Worm (Caenorhabditis elegans) whole organism, L3 larva: ENCODE measurements around the gene F59A2.5.
A peak's percentile ranks its signal among the peaks of the same experiment; 100 is the strongest.

Experiments used
- R02D3.7 ChIP-seq: fragments of 150-350 bp; optimal IDR thresholded peaks from 2 replicates; lab custom pipeline; 2014; ENCODE audit warnings: missing biosample characterization, missing genetic modification characterization
- ZK546.5 ChIP-seq: sonication (generic microtip); optimal IDR thresholded peaks from 2 replicates; lab custom pipeline; 2017; ENCODE audit warnings: missing biosample characterization, missing genetic modification characterization
- aly-2 ChIP-seq: fragments of 150-350 bp; optimal IDR thresholded peaks from 2 replicates; lab custom pipeline; 2014; ENCODE audit warnings: missing biosample characterization, missing genetic modification characterization
- ama-1 ChIP-seq: fragments of 150-350 bp; optimal IDR thresholded peaks from 2 replicates; lab custom pipeline; 2018
- ceh-16 ChIP-seq: sonication (generic microtip); optimal IDR thresholded peaks from 2 replicates; lab custom pipeline; 2017; ENCODE audit warnings: missing biosample characterization, missing genetic modification characterization
- ceh-28 ChIP-seq: fragments of 150-350 bp; optimal IDR thresholded peaks from 2 replicates; lab custom pipeline; 2014; ENCODE audit warnings: missing biosample characterization, missing genetic modification reagents, missing genetic modification characterization
- ceh-82 ChIP-seq: fragments of 150-350 bp; optimal IDR thresholded peaks from 2 replicates; lab custom pipeline; 2014; ENCODE audit warnings: missing biosample characterization, missing genetic modification characterization
- ceh-9 ChIP-seq: sonication (generic microtip); optimal IDR thresholded peaks from 2 replicates; lab custom pipeline; 2018; ENCODE audit warnings: missing biosample characterization, missing genetic modification characterization
- daf-12 ChIP-seq: fragments of 150-350 bp; optimal IDR thresholded peaks from 2 replicates; lab custom pipeline; 2014; ENCODE audit warnings: missing biosample characterization, missing genetic modification reagents, missing genetic modification characterization
- egl-5 ChIP-seq: fragments of 150-350 bp; optimal IDR thresholded peaks from 2 replicates; lab custom pipeline; 2017; ENCODE audit warnings: missing biosample characterization, missing genetic modification reagents, missing genetic modification characterization, inconsistent platforms
- elt-1 ChIP-seq: fragments of 150-350 bp; optimal IDR thresholded peaks from 2 replicates; lab custom pipeline; 2014; ENCODE audit warnings: missing biosample characterization, missing genetic modification characterization
- elt-2 ChIP-seq: sonication (generic microtip); optimal IDR thresholded peaks from 2 replicates; lab custom pipeline; 2016; ENCODE audit warnings: missing genetic modification reagents, mild to moderate bottlenecking, missing genetic modification characterization, missing compliant biosample characterization
- elt-3 ChIP-seq, 3 experiments: fragments of 150-350 bp in 1 of 3; sonication (generic microtip) in 2 of 3; optimal IDR thresholded peaks; 2 replicates in 2 of 3; 4 replicates in 1 of 3; lab custom pipeline; 2014 to 2017; ENCODE audit warnings: missing biosample characterization in 3 of 3, missing genetic modification characterization in 3 of 3
- eor-1 ChIP-seq, 2 experiments: fragments of 150-350 bp; optimal IDR thresholded peaks; 2 replicates each; lab custom pipeline; 2014 to 2018; ENCODE audit warnings: missing biosample characterization in 2 of 2, missing genetic modification characterization in 2 of 2
- fkh-10 ChIP-seq: sonication (generic microtip); optimal IDR thresholded peaks from 2 replicates; lab custom pipeline; 2017; ENCODE audit warnings: missing biosample characterization, missing genetic modification reagents, missing genetic modification characterization
- fkh-2 ChIP-seq: fragments of 150-350 bp; optimal IDR thresholded peaks from 2 replicates; lab custom pipeline; 2014; ENCODE audit warnings: missing biosample characterization, missing genetic modification reagents, missing genetic modification characterization
- fos-1 ChIP-seq: fragments of 150-350 bp; optimal IDR thresholded peaks from 2 replicates; lab custom pipeline; 2014; ENCODE audit warnings: missing biosample characterization, missing genetic modification characterization
- hmg-11 ChIP-seq: sonication (generic microtip); optimal IDR thresholded peaks from 2 replicates; lab custom pipeline; 2016; ENCODE audit warnings: missing genetic modification characterization, missing compliant biosample characterization
- jun-1 ChIP-seq: fragments of 150-350 bp; optimal IDR thresholded peaks from 2 replicates; lab custom pipeline; 2014; ENCODE audit warnings: missing biosample characterization, missing genetic modification reagents, missing genetic modification characterization
- lin-15B ChIP-seq: fragments of 150-350 bp; optimal IDR thresholded peaks from 2 replicates; lab custom pipeline; 2014; ENCODE audit warnings: missing biosample characterization, missing genetic modification characterization
- lin-39 ChIP-seq: fragments of 150-350 bp; optimal IDR thresholded peaks from 2 replicates; lab custom pipeline; 2018; ENCODE audit warnings: missing biosample characterization, missing genetic modification reagents, missing genetic modification characterization
- lsy-12 ChIP-seq: sonication (generic microtip); optimal IDR thresholded peaks from 2 replicates; lab custom pipeline; 2016; ENCODE audit warnings: mild to moderate bottlenecking, missing genetic modification characterization, missing compliant biosample characterization
- mdl-1 ChIP-seq: fragments of 150-350 bp; optimal IDR thresholded peaks from 2 replicates; lab custom pipeline; 2014; ENCODE audit warnings: missing biosample characterization, missing genetic modification characterization
- mml-1 ChIP-seq: fragments of 150-350 bp; sonication (generic microtip); optimal IDR thresholded peaks from 3 replicates; lab custom pipeline; 2014; ENCODE audit warnings: missing biosample characterization, missing genetic modification characterization
- nfya-1 ChIP-seq: sonication (generic microtip); optimal IDR thresholded peaks from 2 replicates; lab custom pipeline; 2017; ENCODE audit warnings: missing genetic modification characterization, mild to moderate bottlenecking, missing compliant biosample characterization, antibody characterized with exemption, moderate library complexity; ENCODE audit not compliant: insufficient read depth
- nhr-11 ChIP-seq: fragments of 150-350 bp; optimal IDR thresholded peaks from 2 replicates; lab custom pipeline; 2014; ENCODE audit warnings: missing biosample characterization, missing genetic modification characterization
- nhr-12 ChIP-seq: fragments of 150-350 bp; optimal IDR thresholded peaks from 2 replicates; lab custom pipeline; 2014; ENCODE audit warnings: missing biosample characterization, missing genetic modification characterization
- nhr-23 ChIP-seq: fragments of 150-350 bp; optimal IDR thresholded peaks from 2 replicates; lab custom pipeline; 2014; ENCODE audit warnings: missing biosample characterization, missing genetic modification reagents, missing genetic modification characterization
- nhr-237 ChIP-seq: fragments of 150-350 bp; optimal IDR thresholded peaks from 2 replicates; lab custom pipeline; 2014; ENCODE audit warnings: missing biosample characterization, missing genetic modification characterization
- nhr-25 ChIP-seq: sonication (generic microtip); optimal IDR thresholded peaks from 2 replicates; lab custom pipeline; 2017; ENCODE audit warnings: missing biosample characterization, missing genetic modification characterization
- nhr-28 ChIP-seq: fragments of 150-350 bp; optimal IDR thresholded peaks from 2 replicates; lab custom pipeline; 2014; ENCODE audit warnings: missing biosample characterization, missing genetic modification characterization
- nhr-43 ChIP-seq: sonication (generic microtip); optimal IDR thresholded peaks from 2 replicates; lab custom pipeline; 2016; ENCODE audit warnings: mild to moderate bottlenecking, missing genetic modification characterization, missing compliant biosample characterization; ENCODE audit not compliant: poor library complexity, severe bottlenecking
- nhr-67 ChIP-seq: fragments of 150-350 bp; optimal IDR thresholded peaks from 2 replicates; lab custom pipeline; 2014; ENCODE audit warnings: missing biosample characterization, missing genetic modification characterization
- nhr-76 ChIP-seq: fragments of 150-350 bp; sonication (generic microtip); optimal IDR thresholded peaks from 5 replicates; lab custom pipeline; 2014; ENCODE audit warnings: missing biosample characterization, missing genetic modification characterization
- nhr-77 ChIP-seq: fragments of 150-350 bp; optimal IDR thresholded peaks from 2 replicates; lab custom pipeline; 2014; ENCODE audit warnings: missing biosample characterization, missing genetic modification characterization
- pha-4 ChIP-seq: fragments of 150-350 bp; optimal IDR thresholded peaks from 2 replicates; lab custom pipeline; 2014; ENCODE audit warnings: missing biosample characterization, missing genetic modification reagents, missing genetic modification characterization
- pqm-1 ChIP-seq: fragments of 150-350 bp; optimal IDR thresholded peaks from 2 replicates; lab custom pipeline; 2017; ENCODE audit warnings: missing biosample characterization, missing genetic modification characterization, inconsistent platforms
- sea-2 ChIP-seq: fragments of 150-350 bp; sonication (generic microtip); optimal IDR thresholded peaks from 4 replicates; lab custom pipeline; 2014; ENCODE audit warnings: missing biosample characterization, missing genetic modification reagents, missing genetic modification characterization
- skn-1 ChIP-seq: fragments of 150-350 bp; optimal IDR thresholded peaks from 2 replicates; lab custom pipeline; 2014; ENCODE audit warnings: missing biosample characterization, missing genetic modification characterization
- snpc-4 ChIP-seq: fragments of 150-350 bp; optimal IDR thresholded peaks from 2 replicates; lab custom pipeline; 2014; ENCODE audit warnings: missing biosample characterization, missing genetic modification characterization
- tbx-2 ChIP-seq: sonication (generic microtip); optimal IDR thresholded peaks from 2 replicates; lab custom pipeline; 2016; ENCODE audit warnings: mild to moderate bottlenecking, missing genetic modification characterization, missing compliant biosample characterization
- unc-39 ChIP-seq: sonication (generic microtip); optimal IDR thresholded peaks from 4 replicates; lab custom pipeline; 2017; ENCODE audit warnings: missing biosample characterization, missing genetic modification characterization
- unc-62 ChIP-seq: fragments of 150-350 bp; sonication (generic microtip); optimal IDR thresholded peaks from 4 replicates; lab custom pipeline; 2014; ENCODE audit warnings: missing biosample characterization, missing genetic modification reagents, missing genetic modification characterization
- zag-1 ChIP-seq: fragments of 150-350 bp; optimal IDR thresholded peaks from 2 replicates; lab custom pipeline; 2014; ENCODE audit warnings: missing biosample characterization, missing genetic modification characterization
- ztf-11 ChIP-seq: fragments of 150-350 bp; optimal IDR thresholded peaks from 2 replicates; lab custom pipeline; 2014; ENCODE audit warnings: missing biosample characterization, missing genetic modification characterization
- ztf-4 ChIP-seq: fragments of 150-350 bp; optimal IDR thresholded peaks from 2 replicates; lab custom pipeline; 2014; ENCODE audit warnings: missing biosample characterization, missing genetic modification characterization

F59A2.5 gene

ce11 chrIII:3429761-3430160, 25.1 kb downstream of the F59A2.5 start:
- TF ChIP-seq ztf-4 (tag; lab: Kevin White, UChicago) (no peak), ceh-28 (tag; lab: Kevin White, UChicago) (peak; percentile 76)
- TF ChIP-seq, all 47 proteins: peak for 1

ce11 chrIII:3430667-3431066, 26.0 kb downstream of the F59A2.5 start:
- TF ChIP-seq nhr-12 (no peak), ceh-28 (tag; lab: Kevin White, UChicago) (peak; percentile 67)

ce11 chrIII:3431385-3431784, 26.7 kb downstream of the F59A2.5 start, which contains the start of gene K01A11.1:
Gene K01A11.1 (minus strand): TSS chrIII:3431485.
- no peak for TF ChIP-seq nhr-12
- TF ChIP-seq nhr-23 = no peak
- TF ChIP-seq ceh-16 (tag; lab: Kevin White, UChicago) = no peak
- no peak for TF ChIP-seq ztf-4 (tag; lab: Kevin White, UChicago)
- no peak for TF ChIP-seq elt-1 (tag; lab: Kevin White, UChicago)
- no peak for TF ChIP-seq ceh-28 (tag; lab: Kevin White, UChicago)
- no peak for TF ChIP-seq unc-62 (GFP tag; lab: Kevin White, UChicago)
- no peak for TF ChIP-seq snpc-4 (tag; lab: Kevin White, UChicago)
- TF ChIP-seq unc-39 (tag; lab: Kevin White, UChicago) = no peak
- TF ChIP-seq fkh-2 (tag; lab: Kevin White, UChicago) = no peak
- TF ChIP-seq aly-2 (tag; lab: Kevin White, UChicago) = no peak
- no peak for TF ChIP-seq nhr-76 (tag; lab: Kevin White, UChicago)
- TF ChIP-seq zag-1 (tag; lab: Kevin White, UChicago) = no peak
- no peak for TF ChIP-seq pha-4 (tag; lab: Kevin White, UChicago)
- TF ChIP-seq skn-1 (tag; lab: Kevin White, UChicago) = no peak

ce11 chrIII:3435152-3435551, 30.5 kb downstream of the F59A2.5 start:
- TF ChIP-seq nhr-43 (peak; percentile 61), ceh-9 (tag; lab: Kevin White, UChicago) (no peak), jun-1 (tag; lab: Kevin White, UChicago) (no peak), nhr-25 (tag; lab: Kevin White, UChicago) (no peak), lin-15B (tag; lab: Kevin White, UChicago) (no peak), elt-3 (tag; optimal IDR thresholded peaks at IDR 0.05; lab: Kevin White, UChicago) (peak; percentile 4 to 89 (median 28)), nhr-28 (tag; lab: Kevin White, UChicago) (no peak), nhr-237 (tag; lab: Kevin White, UChicago) (no peak), lsy-12 (tag; lab: Kevin White, UChicago) (no peak), aly-2 (tag; lab: Kevin White, UChicago) (no peak), pha-4 (tag; lab: Kevin White, UChicago) (no peak), unc-62 (GFP tag; lab: Kevin White, UChicago) (no peak), ama-1 (lab: Kevin White, UChicago) (no peak), fkh-2 (tag; lab: Kevin White, UChicago) (no peak), zag-1 (tag; lab: Kevin White, UChicago) (no peak), pqm-1 (tag; lab: Kevin White, UChicago) (peak; percentile 23), egl-5 (tag; lab: Kevin White, UChicago) (no peak), ceh-16 (tag; lab: Kevin White, UChicago) (no peak), nhr-23 (peak; percentile 88), nfya-1 (tag; lab: Kevin White, UChicago) (no peak), ztf-4 (tag; lab: Kevin White, UChicago) (no peak), eor-1 (tag; optimal IDR thresholded peaks at IDR 0.05; lab: Kevin White, UChicago) (no peak), hmg-11 (no peak), nhr-67 (no peak), mdl-1 (tag; lab: Kevin White, UChicago) (no peak), daf-12 (tag; lab: Kevin White, UChicago) (no peak), fkh-10 (GFP tag; lab: Kevin White, UChicago) (no peak), sea-2 (GFP tag; lab: Kevin White, UChicago) (no peak), nhr-12 (no peak), ceh-82 (tag; lab: Kevin White, UChicago) (no peak), unc-39 (tag; lab: Kevin White, UChicago) (no peak), nhr-77 (tag; lab: Kevin White, UChicago) (no peak), nhr-76 (tag; lab: Kevin White, UChicago) (no peak), fos-1 (tag; lab: Kevin White, UChicago) (no peak), ZK546.5 (tag; lab: Kevin White, UChicago) (no peak), elt-1 (tag; lab: Kevin White, UChicago) (no peak), tbx-2 (tag; lab: Kevin White, UChicago) (no peak), lin-39 (tag; lab: Kevin White, UChicago) (no peak), snpc-4 (tag; lab: Kevin White, UChicago) (no peak), nhr-11 (tag; lab: Kevin White, UChicago) (no peak), mml-1 (tag; lab: Kevin White, UChicago) (no peak), ztf-11 (tag; lab: Kevin White, UChicago) (no peak), elt-2 (tag; lab: Kevin White, UChicago) (peak; percentile 51), R02D3.7 (no peak), ceh-28 (tag; lab: Kevin White, UChicago) (peak; percentile 61)
- TF ChIP-seq, all 47 proteins: peak for 6
